Worm (Caenorhabditis elegans): Measurements from ENCODE around the gene T19A5.3.
"Not testable (repeated sequence)": the region's sequence is repeated elsewhere in the genome, so short reads cannot be mapped to it uniquely, and the experiment has no call there.

T19A5.3 gene

DNA sequence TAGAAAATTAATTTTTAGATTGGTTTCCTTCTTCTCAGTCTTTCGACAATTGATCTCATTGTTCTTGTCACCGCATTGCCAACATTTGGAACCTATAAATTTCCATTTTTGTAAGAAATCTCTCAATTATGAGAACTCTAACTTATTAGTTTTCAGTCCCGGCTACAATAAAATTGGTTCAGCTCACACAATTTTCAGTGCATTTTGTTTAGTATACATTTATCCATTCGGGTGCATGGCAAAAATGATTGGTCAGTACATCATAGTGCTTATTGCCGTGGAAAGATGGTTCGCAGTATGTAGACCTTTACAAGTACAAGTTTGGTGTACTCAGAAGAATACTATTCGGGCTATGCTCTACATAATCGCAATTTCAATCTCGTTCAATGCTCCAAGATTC lies 39.9 kb downstream of the T19A5.3 start:
- TF ChIP-seq lin-39 (tag; optimal IDR thresholded peaks at IDR 0.05) (no peak), nhr-10 (tag; optimal IDR thresholded peaks at IDR 0.05) (no peak)

- TF ChIP-seq nhr-21 (tag; optimal IDR thresholded peaks at IDR 0.05) = no peak
These were observed 41.2 kb downstream of the T19A5.3 start, which contains the start of gene frpr-12 for ce11 chrV:8902697-8903096. TSS of gene frpr-12 (plus strand) at chrV:8902997.

- no peak for TF ChIP-seq peb-1 (tag; optimal IDR thresholded peaks at IDR 0.05)
- no peak for TF ChIP-seq ceh-82 (tag; optimal IDR thresholded peaks at IDR 0.05)
- TF ChIP-seq fos-1 (tag; optimal IDR thresholded peaks at IDR 0.05) = no peak
- no peak for TF ChIP-seq mbf-1 (tag; optimal IDR thresholded peaks at IDR 0.05)
These were observed 45.1 kb downstream of the T19A5.3 start, which contains the start of gene frpr-13 for ce11 chrV:8898756-8899155. TSS of gene frpr-13 (plus strand) at chrV:8899056.

- not testable (repeated sequence) for TF ChIP-seq nhr-11 (tag; optimal IDR thresholded peaks at IDR 0.05); ama-1 (optimal IDR thresholded peaks at IDR 0.05); mdl-1 (tag; optimal IDR thresholded peaks at IDR 0.05)
These were observed 45.9 kb downstream of the T19A5.3 start, which contains the start of the genes his-17 and his-18 for ce11 chrV:8897942-8898419. TSS of gene his-17 (minus strand) at chrV:8897992. TSS of gene his-18 (plus strand) at chrV:8898228.

Data from whole organism, L2 larva.